Worm (Caenorhabditis elegans): ENCODE results near the gene Y105C5B.8.

Y105C5B.8 gene

ce11 chrIV:15930694-15931093, 4.0 kb upstream of the Y105C5B.8 start:
- TF ChIP-seq mab-9 (GFP tag; IDR thresholded peaks at IDR 0.05) (no peak), aha-1 (tag; optimal IDR thresholded peaks at IDR 0.05) (no peak), egl-13 (tag; optimal IDR thresholded peaks at IDR 0.05) (no peak), xbp-1 (tag; optimal IDR thresholded peaks at IDR 0.05) (no peak), hpl-2 (GFP tag; optimal IDR thresholded peaks at IDR 0.05) (no peak), unc-86 (tag; optimal IDR thresholded peaks at IDR 0.05) (no peak), elt-3 (tag; optimal IDR thresholded peaks at IDR 0.05) (no peak), sptf-1 (tag; optimal IDR thresholded peaks at IDR 0.05) (no peak)

ce11 chrIV:15930281-15930680, 3.6 kb upstream of the Y105C5B.8 start, which contains the start of gene Y105C5B.9:
Gene Y105C5B.9, plus strand, starts transcription at chrIV:15930581.
- TF ChIP-seq egl-13 (tag; optimal IDR thresholded peaks at IDR 0.05) (no peak), lsy-2 (tag; optimal IDR thresholded peaks at IDR 0.05) (no peak), nhr-237 (tag; optimal IDR thresholded peaks at IDR 0.05) (no peak), lin-13 (GFP tag; optimal IDR thresholded peaks at IDR 0.05) (no peak), fkh-8 (tag; optimal IDR thresholded peaks at IDR 0.05) (no peak), snpc-4 (tag; optimal IDR thresholded peaks at IDR 0.05) (no peak), ces-1 (GFP tag; optimal IDR thresholded peaks at IDR 0.05) (no peak), skn-1 (tag; optimal IDR thresholded peaks at IDR 0.05) (no peak), aly-2 (tag; optimal IDR thresholded peaks at IDR 0.05) (no peak), fkh-4 (tag; optimal IDR thresholded peaks at IDR 0.05; ENCODE audit: borderline replicate concordance) (no peak), dpl-1 (GFP tag; optimal IDR thresholded peaks at IDR 0.05) (no peak), hpl-2 (GFP tag; optimal IDR thresholded peaks at IDR 0.05) (no peak), fkh-10 (GFP tag; optimal IDR thresholded peaks at IDR 0.05) (no peak), sup-37 (GFP tag; optimal IDR thresholded peaks at IDR 0.05) (no peak), ets-5 (GFP tag; IDR thresholded peaks at IDR 0.05) (no peak)

ce11 chrIV:15929831-15930230, 3.2 kb upstream of the Y105C5B.8 start:
- TF ChIP-seq hlh-17 (GFP tag; optimal IDR thresholded peaks at IDR 0.05; ENCODE audit: borderline replicate concordance) (no peak), unc-30 (tag; optimal IDR thresholded peaks at IDR 0.05) (no peak), elt-2 (tag; optimal IDR thresholded peaks at IDR 0.05) (peak; percentile 82), pqm-1 (tag; optimal IDR thresholded peaks at IDR 0.05) (peak; percentile 12), unc-130 (tag; optimal IDR thresholded peaks at IDR 0.05) (no peak), lin-35 (GFP tag; optimal IDR thresholded peaks at IDR 0.05) (peak in 1 of 2 experiments; percentile 32), nhr-20 (tag; optimal IDR thresholded peaks at IDR 0.05) (peak; percentile 56), nhr-90 (tag; optimal IDR thresholded peaks at IDR 0.05; ENCODE audit: poor library complexity) (peak; percentile 12), elt-3 (tag; optimal IDR thresholded peaks at IDR 0.05) (peak; percentile 11 to 97 (median 89)), ceh-88 (GFP tag; IDR thresholded peaks at IDR 0.05) (no peak)

ce11 chrIV:15923000-15923399, 3.6 kb downstream of the Y105C5B.8 start:
- TF ChIP-seq C04F5.9 (tag; optimal IDR thresholded peaks at IDR 0.05), result no peak
- TF ChIP-seq sptf-1 (tag; optimal IDR thresholded peaks at IDR 0.05), result no peak
- TF ChIP-seq lin-39 (tag; optimal IDR thresholded peaks at IDR 0.05), result no peak
- no peak for TF ChIP-seq unc-86 (tag; optimal IDR thresholded peaks at IDR 0.05)
- no peak for TF ChIP-seq Y116A8C.19 (tag; optimal IDR thresholded peaks at IDR 0.05; ENCODE audit: borderline replicate concordance)
- no peak for TF ChIP-seq efl-1 (optimal IDR thresholded peaks at IDR 0.05)
- TF ChIP-seq efl-1 (GFP tag; optimal IDR thresholded peaks at IDR 0.05 in 1 of 2), result peak in 1 of 2 experiments; percentile 5
- no peak for TF ChIP-seq swsn-7 (tag; optimal IDR thresholded peaks at IDR 0.05)
- no peak for TF ChIP-seq sup-37 (GFP tag; optimal IDR thresholded peaks at IDR 0.05)
- TF ChIP-seq nhr-11 (tag; optimal IDR thresholded peaks at IDR 0.05), result no peak

ce11 chrIV:15915061-15915460, 11.6 kb downstream of the Y105C5B.8 start:
- no peak for TF ChIP-seq dpl-1 (GFP tag; optimal IDR thresholded peaks at IDR 0.05)
- TF ChIP-seq nhr-84 (tag; optimal IDR thresholded peaks at IDR 0.05), result no peak
- no peak for TF ChIP-seq hpl-2 (GFP tag; optimal IDR thresholded peaks at IDR 0.05)
- no peak for TF ChIP-seq fos-1 (tag; optimal IDR thresholded peaks at IDR 0.05)
- no peak for TF ChIP-seq dsc-1 (tag; optimal IDR thresholded peaks at IDR 0.05)
- TF ChIP-seq zip-4 (GFP tag; optimal IDR thresholded peaks at IDR 0.05), result no peak
- no peak for TF ChIP-seq irx-1 (tag; optimal IDR thresholded peaks at IDR 0.05)
- no peak for TF ChIP-seq nhr-90 (tag; optimal IDR thresholded peaks at IDR 0.05; ENCODE audit: poor library complexity)
- no peak for TF ChIP-seq mdl-1 (tag; optimal IDR thresholded peaks at IDR 0.05)
- TF ChIP-seq unc-30 (tag; optimal IDR thresholded peaks at IDR 0.05), result no peak
- TF ChIP-seq nhr-71 (tag; optimal IDR thresholded peaks at IDR 0.05), result no peak
- no peak for TF ChIP-seq ces-1 (GFP tag; optimal IDR thresholded peaks at IDR 0.05)

Data from whole organism, L1 larva.